Fruit fly (Drosophila melanogaster) S2 (cell line): ENCODE data around the gene CG31832.

Experiments
- CG8478 ChIP-seq: fragments of >200 bp; optimal IDR thresholded peaks from 2 replicates; lab custom pipeline; 2018
- CTCF ChIP-seq, 2 experiments: fragments of >200 bp; optimal IDR thresholded peaks; 2 replicates each; lab custom pipeline; 2018

- TF ChIP-seq CTCF (optimal IDR thresholded peaks at IDR 0.05; lab: Kevin White, UChicago) (no peak), CG8478 (lab: Kevin White, UChicago) (no peak)
Observed at dm6 chr2L:15026582-15026981, 5.0 kb downstream of the CG31832 start, which contains the start of gene CG33310.
